Fruit fly (Drosophila melanogaster): ENCODE measurements around the gene Srp72.

Srp72 gene

dm6 chr3R:20557415-20558105 is 31.0 kb upstream of the Srp72 start, which contains the start of the genes DPCoAC and CG5180 (continued):
- peak; percentile 25 for TF ChIP-seq tx (GFP tag; optimal IDR thresholded peaks at IDR 0.05)
- TF ChIP-seq lab (GFP tag; optimal IDR thresholded peaks at IDR 0.05) = peak; percentile 68
- TF ChIP-seq ab (GFP tag; optimal IDR thresholded peaks at IDR 0.05) = peak; percentile 5
- TF ChIP-seq CG4328 (GFP tag; optimal IDR thresholded peaks at IDR 0.05) = no peak
- peak; percentile 75 for TF ChIP-seq ken (GFP tag; IDR thresholded peaks at IDR 0.05)
- peak; percentile 44; the same call in 1 of the 2 replicates for TF ChIP-seq cas (GFP tag; IDR thresholded peaks at IDR 0.05)
- no peak for TF ChIP-seq grn (GFP tag; optimal IDR thresholded peaks at IDR 0.05)
- TF ChIP-seq PHDP (tag; optimal IDR thresholded peaks at IDR 0.05) = peak; percentile 46
- peak; percentile 76 for TF ChIP-seq bbx (GFP tag; IDR thresholded peaks at IDR 0.05; ENCODE audit: partially characterized antibody)
- no peak for TF ChIP-seq CG6813 (GFP tag; optimal IDR thresholded peaks at IDR 0.05)
- TF ChIP-seq insv (GFP tag; optimal IDR thresholded peaks at IDR 0.05) = no peak
- TF ChIP-seq gem (tag; optimal IDR thresholded peaks at IDR 0.05) = peak; percentile 56
- peak; percentile 71; the same call in 2 of the 3 replicates for TF ChIP-seq CG7963 (GFP tag; IDR thresholded peaks at IDR 0.05; ENCODE audit: partially characterized antibody)
- TF ChIP-seq CG1233 (GFP tag; optimal IDR thresholded peaks at IDR 0.05) = peak; percentile 50
- peak; percentile 53; the same call in 1 of the 2 replicates for TF ChIP-seq CG14667 (GFP tag; IDR thresholded peaks at IDR 0.05)
- peak; percentile 80 for TF ChIP-seq CG6272 (GFP tag; IDR thresholded peaks at IDR 0.05)
- peak; percentile 51 for TF ChIP-seq ssp (GFP tag; IDR thresholded peaks at IDR 0.05)
- peak; percentile 4; the same call in 1 of the 2 replicates for TF ChIP-seq CG9215 (GFP tag; IDR thresholded peaks at IDR 0.05)
- TF ChIP-seq Dll (GFP tag; IDR thresholded peaks at IDR 0.05; ENCODE audit: partially characterized antibody) = no peak
- no peak for TF ChIP-seq sima (GFP tag; optimal IDR thresholded peaks at IDR 0.05)
- peak; percentile 54 for TF ChIP-seq B-H2 (GFP tag; optimal IDR thresholded peaks at IDR 0.05)
- TF ChIP-seq pzg (GFP tag; optimal IDR thresholded peaks at IDR 0.05) = peak; percentile 94
- TF ChIP-seq kni (GFP tag; optimal IDR thresholded peaks at IDR 0.05) = peak; percentile 47
- peak; percentile 58 for TF ChIP-seq ara (GFP tag; IDR thresholded peaks at IDR 0.05)
- no peak for TF ChIP-seq prd (optimal IDR thresholded peaks at IDR 0.05)
- TF ChIP-seq prd (GFP tag; IDR thresholded peaks at IDR 0.05) = peak; percentile 86
- no peak for TF ChIP-seq disco-r (GFP tag; optimal IDR thresholded peaks at IDR 0.05)
- TF ChIP-seq CG10147 (GFP tag; optimal IDR thresholded peaks at IDR 0.05) = peak; percentile 38
- no peak for TF ChIP-seq D19B (GFP tag; optimal IDR thresholded peaks at IDR 0.05)
- TF ChIP-seq toy (GFP tag; IDR thresholded peaks at IDR 0.05) = no peak
- peak; percentile 78 for TF ChIP-seq lmd (GFP tag; IDR thresholded peaks at IDR 0.05)
- TF ChIP-seq CG11560 (tag; IDR thresholded peaks at IDR 0.05) = peak; percentile 68
- peak; percentile 45 for TF ChIP-seq Chrac-16 (GFP tag; optimal IDR thresholded peaks at IDR 0.05)
- TF ChIP-seq zen (tag; optimal IDR thresholded peaks at IDR 0.05) = peak; percentile 65
- TF ChIP-seq pfk (GFP tag; optimal IDR thresholded peaks at IDR 0.05) = peak; percentile 11
- TF ChIP-seq CG3838 (GFP tag; optimal IDR thresholded peaks at IDR 0.05) = peak; percentile 46
- TF ChIP-seq Lpt (GFP tag; optimal IDR thresholded peaks at IDR 0.05) = no peak
- peak; percentile 52 for TF ChIP-seq E2f1 (GFP tag; IDR thresholded peaks at IDR 0.05)
- TF ChIP-seq CG16779 (GFP tag; IDR thresholded peaks at IDR 0.05) = peak; percentile 79
- peak; percentile 9 for TF ChIP-seq Fer1 (GFP tag; optimal IDR thresholded peaks at IDR 0.05)
- TF ChIP-seq CG4730 (GFP tag; IDR thresholded peaks at IDR 0.05) = peak; percentile 56; the same call in 1 of the 2 replicates
- TF ChIP-seq Spps (tag; optimal IDR thresholded peaks at IDR 0.05) = no peak
- TF ChIP-seq CG31224 (GFP tag; IDR thresholded peaks at IDR 0.05) = peak; percentile 40
- peak; percentile 60 for TF ChIP-seq CG4707 (GFP tag; optimal IDR thresholded peaks at IDR 0.05)
